Worm (Caenorhabditis elegans) whole organism, midembryonic: Measurements from ENCODE around the gene grl-7.
A peak's percentile ranks its signal among the peaks of the same experiment; 100 is the strongest.

Source experiments
- T22C8.4 ChIP-seq: fragments of 200-800 bp; sonication (Bioruptor generic); IDR thresholded peaks from 2 replicates; pipeline ENCODE4 v1.3.6; 2022; ENCODE audit warnings: missing genetic modification characterization, missing compliant biosample characterization
- cog-1 ChIP-seq: sonication (generic microtip); optimal IDR thresholded peaks from 2 replicates; lab custom pipeline; 2016; ENCODE audit warnings: missing genetic modification characterization, missing compliant biosample characterization
- flt-1 ChIP-seq: fragments of 200-800 bp; sonication (Bioruptor generic); IDR thresholded peaks from 2 replicates; pipeline ENCODE4 v1.3.6; 2022; ENCODE audit warnings: missing genetic modification characterization, missing compliant biosample characterization
- klf-2 ChIP-seq: fragments of 200-800 bp; sonication (Bioruptor generic); conservative IDR thresholded peaks from 2 replicates; pipeline ENCODE4 v1.3.6; 2022; ENCODE audit warnings: missing genetic modification reagents, missing genetic modification characterization, missing compliant biosample characterization
- med-1 ChIP-seq: sonication (generic microtip); optimal IDR thresholded peaks from 2 replicates; lab custom pipeline; 2017; ENCODE audit warnings: missing genetic modification characterization, mild to moderate bottlenecking, missing compliant biosample characterization, antibody characterized with exemption, missing genetic modification reagents; ENCODE audit not compliant: insufficient read depth
- ref-1 ChIP-seq: fragments of 200-800 bp; sonication (Bioruptor generic); conservative IDR thresholded peaks from 2 replicates; pipeline ENCODE4 v1.3.6; 2022; ENCODE audit warnings: missing genetic modification reagents, missing genetic modification characterization, missing compliant biosample characterization
- tab-1 ChIP-seq: fragments of 200-800 bp; sonication (Bioruptor generic); IDR thresholded peaks from 2 replicates; pipeline ENCODE4 v1.3.6; 2022; ENCODE audit warnings: missing genetic modification characterization, missing compliant biosample characterization
- ztf-23 ChIP-seq: fragments of 200-800 bp; sonication (Bioruptor generic); IDR thresholded peaks from 2 replicates; pipeline ENCODE4 v1.3.6; 2022; ENCODE audit warnings: missing genetic modification reagents, missing genetic modification characterization, missing compliant biosample characterization
- ztf-29 ChIP-seq: fragments of 200-800 bp; sonication (Bioruptor generic); IDR thresholded peaks from 2 replicates; pipeline ENCODE4 v1.3.6; 2022; ENCODE audit warnings: missing genetic modification reagents, missing genetic modification characterization, missing compliant biosample characterization

Gene grl-7

DNA sequence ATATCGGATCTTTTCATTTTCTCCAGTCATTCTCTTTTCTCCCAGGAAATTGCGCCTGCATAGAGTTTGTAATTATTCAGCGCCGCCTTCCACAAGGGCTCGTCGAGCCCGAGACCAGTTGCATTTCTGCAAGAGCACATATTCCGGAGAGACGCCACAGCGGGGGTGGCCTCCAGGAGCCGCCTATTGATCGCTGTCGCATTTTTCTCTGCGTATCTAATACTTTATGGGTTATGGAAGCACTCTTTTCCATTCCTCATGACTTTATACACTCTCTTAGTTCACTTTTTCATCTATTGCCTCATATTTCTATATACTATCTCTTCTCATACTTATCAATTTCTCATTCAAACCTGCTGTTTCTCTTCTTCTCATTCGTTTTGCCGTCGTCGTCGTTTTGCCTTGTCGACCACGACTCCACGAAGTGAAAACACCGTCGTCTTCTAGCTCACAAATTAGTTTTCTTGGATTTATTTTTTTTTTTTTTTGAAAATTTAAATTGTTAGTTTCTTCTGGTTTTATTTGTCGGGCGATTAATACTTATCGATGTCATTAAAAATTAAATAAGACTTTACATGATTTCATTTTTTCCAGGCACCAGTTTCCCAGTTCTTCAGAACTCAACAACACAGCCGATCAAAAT lies 28.5 kb upstream of the grl-7 start, which contains the start of gene cnb-1:
cnb-1 (plus strand) TSS at position 593 of the 643 bp plus-strand sequence.
- TF ChIP-seq ref-1 (GFP tag; lab: Robert Waterston, UW) (no peak), tab-1 (GFP tag; lab: Robert Waterston, UW) (no peak), ztf-29 (GFP tag; lab: Robert Waterston, UW) (no peak), cog-1 (tag; lab: Kevin White, UChicago) (no peak), T22C8.4 (GFP tag; lab: Robert Waterston, UW) (peak; percentile 63)

DNA sequence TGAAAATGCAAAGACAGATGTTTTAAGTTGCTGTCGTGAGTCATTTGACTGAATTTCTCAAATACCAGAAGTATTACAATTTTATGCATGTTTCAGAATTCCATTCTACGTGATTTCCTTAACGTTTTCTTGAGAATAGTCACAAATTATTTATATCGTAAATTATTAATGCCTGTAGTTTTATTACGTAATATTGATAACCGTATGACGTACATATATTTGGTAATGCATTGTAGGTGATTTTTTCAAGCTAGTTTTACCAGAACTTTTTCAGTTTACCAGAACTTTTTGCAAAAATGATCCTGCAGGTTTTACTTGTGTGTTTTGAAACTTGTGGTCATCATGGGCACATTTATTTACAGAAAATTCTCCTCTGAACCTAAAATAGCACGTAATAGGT lies 27.1 kb upstream of the grl-7 start:
- no peak for TF ChIP-seq klf-2
- no peak for TF ChIP-seq ztf-29 (GFP tag; lab: Robert Waterston, UW)
- no peak for TF ChIP-seq T22C8.4 (GFP tag; lab: Robert Waterston, UW)
- TF ChIP-seq tab-1 (GFP tag; lab: Robert Waterston, UW), result no peak
- TF ChIP-seq ref-1 (GFP tag; lab: Robert Waterston, UW), result no peak
- TF ChIP-seq cog-1 (tag; lab: Kevin White, UChicago), result no peak

DNA sequence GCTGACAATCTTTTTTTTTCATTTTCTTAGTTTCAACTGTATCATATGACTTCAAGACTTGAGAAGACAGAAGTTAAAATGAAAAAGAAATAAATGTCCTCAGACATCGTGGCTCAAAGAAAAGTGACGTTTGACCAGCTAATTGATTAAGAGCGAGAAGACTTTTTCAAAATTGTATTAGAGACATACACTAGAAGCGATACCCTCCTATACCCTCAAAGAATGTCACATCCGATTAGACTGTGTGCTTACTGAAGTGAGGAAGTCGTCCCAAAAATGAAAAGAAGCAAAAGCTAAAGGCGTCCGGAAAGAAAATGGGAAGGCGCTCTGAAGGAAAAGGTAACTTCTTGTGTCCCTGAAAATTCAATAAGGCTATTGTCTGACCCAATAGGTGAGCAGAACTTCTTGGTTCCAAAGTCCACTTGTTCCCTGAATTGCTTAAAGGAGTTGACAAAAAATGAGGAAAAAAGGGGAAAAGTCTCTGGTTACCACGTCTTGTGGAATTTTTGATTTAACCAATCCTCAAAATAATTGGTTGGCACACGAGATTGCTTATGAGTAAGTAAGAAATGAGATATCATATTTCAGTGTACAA lies 25.6 kb upstream of the grl-7 start:
- TF ChIP-seq med-1, result no peak
- TF ChIP-seq cog-1 (tag; lab: Kevin White, UChicago), result no peak
- no peak for TF ChIP-seq T22C8.4 (GFP tag; lab: Robert Waterston, UW)
- TF ChIP-seq ztf-23, result no peak
- TF ChIP-seq ztf-29 (GFP tag; lab: Robert Waterston, UW), result no peak
- no peak for TF ChIP-seq tab-1 (GFP tag; lab: Robert Waterston, UW)
- TF ChIP-seq ref-1 (GFP tag; lab: Robert Waterston, UW), result no peak
- no peak for TF ChIP-seq flt-1 (GFP tag; lab: Robert Waterston, UW)
- no peak for TF ChIP-seq klf-2

DNA sequence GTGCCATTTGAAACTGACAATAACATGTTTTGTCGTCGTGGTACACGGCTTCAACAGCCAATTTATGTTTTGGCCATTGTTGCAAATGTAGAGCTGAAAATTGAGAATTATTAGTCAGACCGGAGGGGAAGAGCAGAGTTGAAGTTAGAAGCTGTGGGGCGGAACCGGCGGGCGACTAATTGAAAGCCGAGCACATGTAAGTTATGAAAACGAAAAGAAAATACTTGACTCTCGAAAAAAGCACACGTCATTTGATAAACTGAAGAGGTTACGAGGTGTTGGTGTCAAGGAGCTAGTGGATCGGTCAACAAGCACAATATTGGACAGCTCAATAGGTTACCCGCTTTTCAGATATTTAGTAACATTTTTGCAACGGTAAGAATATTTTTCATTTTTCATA lies 19.3 kb upstream of the grl-7 start, which contains the start of gene dop-5:
dop-5 (minus strand) TSS at position 101 of the 400 bp plus-strand sequence.
- TF ChIP-seq ztf-23 (no peak), klf-2 (no peak)

DNA sequence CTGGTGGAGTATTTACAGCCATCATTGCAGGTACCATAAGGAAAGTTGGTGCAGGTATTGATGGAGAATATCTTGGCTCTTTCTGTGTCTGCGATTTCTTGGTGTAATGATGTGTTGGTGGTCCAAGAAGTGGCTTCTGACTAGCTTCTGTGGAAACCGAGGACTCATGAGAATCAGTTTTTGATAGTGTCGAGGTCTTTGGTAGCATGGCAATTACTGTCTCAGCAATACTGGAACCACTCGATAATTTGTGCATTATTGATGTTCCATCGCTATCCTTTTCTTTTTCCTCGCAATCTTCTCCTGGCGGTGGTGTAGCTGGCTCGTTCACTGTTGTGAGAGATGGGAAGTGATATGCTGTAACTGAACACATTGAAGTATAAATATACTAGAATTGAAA lies 16.8 kb upstream of the grl-7 start:
- TF ChIP-seq tab-1 (GFP tag; lab: Robert Waterston, UW) (no peak), cog-1 (tag; lab: Kevin White, UChicago) (no peak), T22C8.4 (GFP tag; lab: Robert Waterston, UW) (no peak), ztf-23 (no peak), klf-2 (no peak), med-1 (no peak), ref-1 (GFP tag; lab: Robert Waterston, UW) (no peak), flt-1 (GFP tag; lab: Robert Waterston, UW) (no peak), ztf-29 (GFP tag; lab: Robert Waterston, UW) (no peak)

DNA sequence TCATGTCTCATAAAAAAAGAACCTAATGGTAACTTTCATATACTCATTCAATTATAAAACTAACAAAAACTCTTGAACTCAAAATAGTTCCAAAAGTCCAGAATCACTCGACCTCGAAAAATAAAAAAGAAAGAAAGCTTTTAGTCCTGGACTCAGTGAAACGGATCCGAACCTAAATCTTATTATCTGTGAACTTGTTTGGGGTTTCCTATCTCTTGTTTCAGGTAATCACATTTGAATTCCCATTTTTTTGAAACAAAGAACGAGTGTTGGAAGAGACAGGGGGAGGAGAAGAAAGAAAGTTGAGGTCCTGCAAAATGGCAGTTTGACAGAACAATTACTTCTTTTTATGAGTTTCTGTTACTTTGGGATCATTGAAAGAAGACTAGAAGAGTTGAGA lies 7.5 kb upstream of the grl-7 start:
- no peak for TF ChIP-seq med-1
- no peak for TF ChIP-seq T22C8.4 (GFP tag; lab: Robert Waterston, UW)
- no peak for TF ChIP-seq flt-1 (GFP tag; lab: Robert Waterston, UW)
- TF ChIP-seq ref-1 (GFP tag; lab: Robert Waterston, UW), result no peak
- TF ChIP-seq tab-1 (GFP tag; lab: Robert Waterston, UW), result no peak
- TF ChIP-seq cog-1 (tag; lab: Kevin White, UChicago), result no peak
- no peak for TF ChIP-seq klf-2
- no peak for TF ChIP-seq ztf-23
- no peak for TF ChIP-seq ztf-29 (GFP tag; lab: Robert Waterston, UW)

DNA sequence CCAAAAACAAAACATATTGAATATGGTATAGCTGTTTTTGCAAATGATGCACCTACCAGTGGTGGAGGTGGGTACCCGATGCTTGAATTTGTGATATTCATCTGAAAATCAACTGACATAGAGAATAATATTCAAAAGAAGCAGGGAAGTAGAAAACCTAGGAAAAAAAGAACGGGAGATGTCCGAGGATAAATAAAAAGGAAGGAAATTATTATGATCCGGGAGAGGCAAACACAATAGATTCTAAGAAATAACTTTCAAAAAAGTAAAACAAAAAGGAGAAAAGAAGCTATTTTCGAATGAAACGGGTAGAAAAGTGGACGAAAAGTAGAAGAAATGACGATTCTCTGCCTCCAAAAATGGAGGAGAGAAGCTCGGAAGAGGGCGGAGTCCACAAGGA lies 6.1 kb upstream of the grl-7 start, which contains the start of gene npr-25:
npr-25 (minus strand) TSS at position 101 of the 400 bp plus-strand sequence.
- no peak for TF ChIP-seq T22C8.4 (GFP tag; lab: Robert Waterston, UW)
- TF ChIP-seq ztf-29 (GFP tag; lab: Robert Waterston, UW), result no peak
- no peak for TF ChIP-seq cog-1 (tag; lab: Kevin White, UChicago)
- no peak for TF ChIP-seq med-1
- TF ChIP-seq tab-1 (GFP tag; lab: Robert Waterston, UW), result no peak

DNA sequence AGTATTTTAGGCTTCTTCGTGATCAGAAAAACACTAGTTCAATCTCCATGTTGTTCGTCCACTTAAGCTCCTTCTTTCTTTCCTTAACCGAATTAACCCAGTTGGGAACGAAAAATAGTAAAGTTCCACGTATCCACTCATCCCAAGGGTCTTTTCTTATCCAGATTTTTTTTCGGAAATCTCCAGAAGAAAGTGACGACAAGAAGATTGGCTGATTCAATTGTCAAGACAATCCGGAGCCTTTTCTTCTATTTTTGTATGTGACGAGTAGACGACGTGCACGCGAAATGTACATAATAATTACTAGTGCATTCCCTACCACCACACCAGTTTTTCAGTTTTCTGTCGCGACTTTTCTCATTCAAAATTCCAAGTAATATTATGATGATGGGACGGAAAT lies 4.5 kb upstream of the grl-7 start:
- TF ChIP-seq ztf-29 (GFP tag; lab: Robert Waterston, UW), result no peak
- no peak for TF ChIP-seq ref-1 (GFP tag; lab: Robert Waterston, UW)
- no peak for TF ChIP-seq klf-2
- no peak for TF ChIP-seq ztf-23
- TF ChIP-seq tab-1 (GFP tag; lab: Robert Waterston, UW), result no peak
- TF ChIP-seq flt-1 (GFP tag; lab: Robert Waterston, UW), result no peak
- TF ChIP-seq med-1, result no peak
- no peak for TF ChIP-seq T22C8.4 (GFP tag; lab: Robert Waterston, UW)
- no peak for TF ChIP-seq cog-1 (tag; lab: Kevin White, UChicago)

DNA sequence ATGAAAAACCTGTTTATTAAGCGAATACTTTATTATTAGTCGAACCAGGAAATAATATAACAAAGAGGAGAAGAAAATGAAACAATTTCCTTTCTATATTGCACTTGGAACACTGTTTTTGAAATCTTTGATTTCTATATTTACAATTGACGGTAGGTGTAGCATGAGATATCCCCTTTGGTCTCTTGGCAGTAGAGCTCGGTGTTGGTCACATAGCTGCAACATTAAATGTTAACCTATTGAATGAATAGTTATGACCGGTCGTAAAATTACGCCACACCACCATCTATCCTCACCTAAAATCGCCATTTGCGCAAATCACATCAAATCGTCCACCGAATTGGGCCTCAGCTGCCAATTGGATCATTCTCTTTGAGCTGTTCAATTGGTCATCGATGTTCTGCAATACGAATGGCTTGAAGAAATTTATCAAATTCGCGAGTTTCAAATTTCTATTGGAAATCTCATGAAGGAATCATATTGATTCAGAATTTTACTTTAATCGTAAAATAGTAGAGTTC lies 1.9 kb downstream of the grl-7 start:
- TF ChIP-seq tab-1 (GFP tag; lab: Robert Waterston, UW) (no peak), flt-1 (GFP tag; lab: Robert Waterston, UW) (peak; percentile 53; the same call in 1 of the 2 replicates), T22C8.4 (GFP tag; lab: Robert Waterston, UW) (no peak), ztf-29 (GFP tag; lab: Robert Waterston, UW) (no peak), ref-1 (GFP tag; lab: Robert Waterston, UW) (no peak), klf-2 (no peak), ztf-23 (no peak), cog-1 (tag; lab: Kevin White, UChicago) (no peak)

DNA sequence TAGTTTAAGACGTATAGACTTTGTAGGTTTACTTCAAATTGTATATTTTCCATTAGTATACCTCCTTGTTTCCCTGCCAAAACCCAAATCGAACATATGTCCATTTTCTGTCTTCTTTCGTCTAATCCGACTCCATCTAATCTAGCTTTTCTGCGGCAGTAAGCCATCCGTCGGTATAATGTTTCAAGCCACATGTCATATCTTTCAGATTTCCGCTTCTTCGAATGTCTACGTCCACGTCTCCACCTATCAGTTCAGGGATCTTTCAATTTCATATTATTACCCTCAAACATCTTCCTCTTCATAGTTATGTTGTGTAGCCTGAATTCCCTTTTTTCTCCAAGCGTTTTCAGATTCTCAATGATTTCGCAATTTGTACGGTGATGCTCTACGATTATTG lies 2.7 kb downstream of the grl-7 start:
- TF ChIP-seq cog-1 (tag; lab: Kevin White, UChicago), result no peak
- TF ChIP-seq flt-1 (GFP tag; lab: Robert Waterston, UW), result no peak
- no peak for TF ChIP-seq ztf-29 (GFP tag; lab: Robert Waterston, UW)
- TF ChIP-seq ztf-23, result no peak
- no peak for TF ChIP-seq tab-1 (GFP tag; lab: Robert Waterston, UW)
- TF ChIP-seq ref-1 (GFP tag; lab: Robert Waterston, UW), result no peak
- no peak for TF ChIP-seq klf-2
- no peak for TF ChIP-seq med-1
- TF ChIP-seq T22C8.4 (GFP tag; lab: Robert Waterston, UW), result no peak
